Fruit fly (Drosophila melanogaster) whole organism, embryonic: ENCODE results near the gene PCID2.

Source experiments
- Mad ChIP-seq: fragments of 200-800 bp; sonication (Bioruptor generic); optimal IDR thresholded peaks from 2 replicates; lab custom pipeline; 2016; ENCODE audit warnings: missing biosample characterization, missing genetic modification characterization
- psq ChIP-seq: fragments of 200-800 bp; sonication (Bioruptor generic); optimal IDR thresholded peaks from 2 replicates; lab custom pipeline; 2017; ENCODE audit warnings: missing biosample characterization, missing genetic modification characterization

dm6 chr3L:11631092-11631491 is 4.9 kb downstream of the PCID2 start, which contains the start of gene CG32091:
- no peak for TF ChIP-seq Mad (GFP tag; lab: Kevin White, UChicago)
- TF ChIP-seq psq (GFP tag; lab: Kevin White, UChicago): no peak
